Worm (Caenorhabditis elegans) whole organism, young adult: Measurements from ENCODE around the gene M01F1.8.

Source experiments
- B0035.1 ChIP-seq: sonication (generic microtip); optimal IDR thresholded peaks from 2 replicates; lab custom pipeline; 2016; ENCODE audit warnings: missing genetic modification characterization, mild to moderate bottlenecking, missing compliant biosample characterization, missing genotype, missing genetic modification reagents
- F57C9.4 ChIP-seq: sonication (generic microtip); optimal IDR thresholded peaks from 2 replicates; lab custom pipeline; 2017; ENCODE audit warnings: mild to moderate bottlenecking, missing genetic modification characterization, missing compliant biosample characterization
- Y95B8A.8 ChIP-seq: fragments of 200-800 bp; sonication (Bioruptor generic); IDR thresholded peaks from 2 replicates; pipeline ENCODE4 v1.3.6; 2022; ENCODE audit warnings: missing genetic modification reagents, missing genetic modification characterization, missing compliant biosample characterization
- athp-1 ChIP-seq: sonication (generic microtip); optimal IDR thresholded peaks from 2 replicates; lab custom pipeline; 2017; ENCODE audit warnings: mild to moderate bottlenecking, missing genetic modification characterization, missing compliant biosample characterization
- ccch-3 ChIP-seq: fragments of 200-800 bp; sonication (Bioruptor generic); optimal IDR thresholded peaks from 2 replicates; lab custom pipeline; 2018; ENCODE audit warnings: mild to moderate bottlenecking, missing genetic modification characterization, missing compliant biosample characterization
- dox-1 ChIP-seq: fragments of 200-800 bp; sonication (Bioruptor generic); IDR thresholded peaks from 2 replicates; pipeline ENCODE4 v1.3.6; 2022; ENCODE audit warnings: missing genetic modification reagents, missing genetic modification characterization, missing compliant biosample characterization
- let-607 ChIP-seq, 2 experiments: fragments of 200-800 bp in 1 of 2; sonication (Bioruptor generic) in 1 of 2; sonication (generic microtip) in 1 of 2; optimal IDR thresholded peaks; 2 replicates each; lab custom pipeline; 2016 to 2018; ENCODE audit warnings: mild to moderate bottlenecking in 2 of 2, missing compliant biosample characterization in 2 of 2, missing genetic modification characterization in 2 of 2, moderate library complexity in 2 of 2, missing genotype in 1 of 2
- madf-10 ChIP-seq: sonication (generic microtip); optimal IDR thresholded peaks from 2 replicates; lab custom pipeline; 2016; ENCODE audit warnings: mild to moderate bottlenecking, missing genetic modification characterization, missing compliant biosample characterization
- unc-130 ChIP-seq: sonication (generic microtip); optimal IDR thresholded peaks from 2 replicates; lab custom pipeline; 2016; ENCODE audit warnings: missing genetic modification reagents, missing genetic modification characterization, missing compliant biosample characterization
- ztf-28 ChIP-seq: fragments of 200-800 bp; sonication (Bioruptor generic); IDR thresholded peaks from 2 replicates; pipeline ENCODE4 v1.3.6; 2022; ENCODE audit warnings: missing genetic modification reagents, missing genetic modification characterization, missing compliant biosample characterization

- TF ChIP-seq dox-1 (GFP tag; lab: Robert Waterston, UW) (no peak), athp-1 (tag; lab: Kevin White, UChicago) (no peak), unc-130 (no peak), madf-10 (tag; lab: Kevin White, UChicago) (no peak), B0035.1 (tag; lab: Kevin White, UChicago) (no peak), ztf-28 (GFP tag; lab: Robert Waterston, UW) (no peak), let-607 (tag; optimal IDR thresholded peaks at IDR 0.05; lab: Kevin White, UChicago) (no peak), Y95B8A.8 (GFP tag; lab: Robert Waterston, UW) (no peak), ccch-3 (GFP tag; lab: Kevin White, UChicago) (no peak), F57C9.4 (no peak)
Observed at ce11 chrIII:3488224-3488623, 14.1 kb downstream of the M01F1.8 start, which contains the start of gene C34C12.7.
